Worm (Caenorhabditis elegans): ENCODE data around the gene K08D8.6.

DNA sequence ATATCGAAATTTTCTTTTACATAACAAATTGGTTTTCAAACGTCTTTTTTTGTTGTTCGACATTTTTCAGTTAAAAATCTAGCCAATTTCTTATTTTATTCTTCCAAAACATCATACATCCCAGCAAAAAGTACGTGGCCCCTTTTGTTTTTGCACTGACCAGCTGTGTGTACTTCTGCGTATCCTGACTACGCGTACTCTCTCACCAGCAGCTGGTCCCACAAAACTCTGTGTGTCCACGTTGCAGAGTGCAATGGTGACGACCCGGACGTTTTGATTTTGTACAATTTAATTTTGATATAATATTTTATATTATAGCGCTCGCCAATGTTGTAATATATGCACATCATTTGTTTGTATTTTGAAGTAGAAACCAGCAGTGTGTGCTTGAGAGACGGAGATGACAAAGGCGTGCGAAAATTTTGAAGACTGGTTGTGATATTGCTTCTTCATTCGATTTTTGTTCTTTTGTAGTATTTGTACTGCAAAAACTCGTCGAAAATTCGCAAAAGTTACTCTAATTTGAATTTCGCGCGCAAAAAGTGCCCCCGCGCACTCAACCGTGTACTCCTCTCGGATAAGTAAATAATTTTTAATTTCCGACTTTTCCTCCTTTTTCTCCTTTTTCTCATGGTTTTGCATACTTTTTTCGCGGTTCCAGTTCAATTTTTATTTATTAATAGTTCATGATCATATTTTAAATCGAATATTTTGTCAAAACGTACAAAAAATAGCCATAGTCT, 35.8 kb downstream of the K08D8.6 start:
- TF ChIP-seq syd-9 (tag; optimal IDR thresholded peaks at IDR 0.05): no peak
- TF ChIP-seq ama-1 (optimal IDR thresholded peaks at IDR 0.05): no peak
- no peak for TF ChIP-seq sox-4 (tag; optimal IDR thresholded peaks at IDR 0.05)
- TF ChIP-seq hlh-15 (tag; optimal IDR thresholded peaks at IDR 0.05): no peak
- no peak for TF ChIP-seq fkh-6 (tag; optimal IDR thresholded peaks at IDR 0.05)
- no peak for TF ChIP-seq unc-86 (tag; optimal IDR thresholded peaks at IDR 0.05)
- no peak for TF ChIP-seq ref-2 (tag; optimal IDR thresholded peaks at IDR 0.05)
- no peak for TF ChIP-seq nhr-11 (tag; optimal IDR thresholded peaks at IDR 0.05)
- TF ChIP-seq pqm-1 (tag; optimal IDR thresholded peaks at IDR 0.05): no peak

Data from whole organism, late embryonic.